Fruit fly (Drosophila melanogaster): ENCODE data around the gene twy.

twy gene

dm6 chr3L:11785291-11785690 lies 7.8 kb downstream of the twy start:
- TF ChIP-seq dl (GFP tag; optimal IDR thresholded peaks at IDR 0.05; ENCODE audit: insufficient read depth in 1 of 2, partially characterized antibody in 2 of 2): no peak
- TF ChIP-seq rgr (GFP tag; optimal IDR thresholded peaks at IDR 0.05): peak; percentile 56
- no peak for TF ChIP-seq woc (GFP tag; optimal IDR thresholded peaks at IDR 0.05)
- TF ChIP-seq OdsH (GFP tag; optimal IDR thresholded peaks at IDR 0.05): peak; percentile 27
- no peak for TF ChIP-seq CG32264 (GFP tag; optimal IDR thresholded peaks at IDR 0.05)
- TF ChIP-seq Dif (GFP tag; optimal IDR thresholded peaks at IDR 0.05; ENCODE audit: partially characterized antibody): no peak
- peak; percentile 41 for TF ChIP-seq fru (GFP tag; optimal IDR thresholded peaks at IDR 0.05)
- TF ChIP-seq Hr78 (GFP tag; optimal IDR thresholded peaks at IDR 0.05): no peak
- TF ChIP-seq Rel (GFP tag; optimal IDR thresholded peaks at IDR 0.05): no peak
- no peak for TF ChIP-seq Rel (tag; optimal IDR thresholded peaks at IDR 0.05)
- peak; percentile 48 for TF ChIP-seq ey (GFP tag; optimal IDR thresholded peaks at IDR 0.05)

- TF ChIP-seq HLH106 (tag; optimal IDR thresholded peaks at IDR 0.05) (no peak), sv (GFP tag; optimal IDR thresholded peaks at IDR 0.05) (no peak), psq (GFP tag; optimal IDR thresholded peaks at IDR 0.05) (no peak), Myc (optimal IDR thresholded peaks at IDR 0.05) (no peak), Hr83 (GFP tag; optimal IDR thresholded peaks at IDR 0.05; ENCODE audit: poor library complexity, severe bottlenecking) (peak; percentile 50), OdsH (GFP tag; optimal IDR thresholded peaks at IDR 0.05) (peak; percentile 15), CG32264 (GFP tag; optimal IDR thresholded peaks at IDR 0.05) (no peak), rgr (GFP tag; optimal IDR thresholded peaks at IDR 0.05) (peak; percentile 22), Jra (GFP tag; optimal IDR thresholded peaks at IDR 0.05) (peak; percentile 34), Abd-B (GFP tag; optimal IDR thresholded peaks at IDR 0.05) (no peak), foxo (GFP tag; optimal IDR thresholded peaks at IDR 0.05) (peak in 1 of 2 experiments; percentile 27), Rel (GFP tag; optimal IDR thresholded peaks at IDR 0.05) (no peak), Rel (tag; optimal IDR thresholded peaks at IDR 0.05) (no peak), Mio (GFP tag; optimal IDR thresholded peaks at IDR 0.05) (no peak), lola (GFP tag; optimal IDR thresholded peaks at IDR 0.05) (no peak), fru (GFP tag; optimal IDR thresholded peaks at IDR 0.05) (peak; percentile 34), h (GFP tag; optimal IDR thresholded peaks at IDR 0.05) (peak; percentile 57), br (GFP tag; optimal IDR thresholded peaks at IDR 0.05) (no peak), Sp1 (GFP tag; optimal IDR thresholded peaks at IDR 0.05) (no peak), brk (GFP tag; optimal IDR thresholded peaks at IDR 0.05) (no peak)
Measured at dm6 chr3L:11777348-11777958, 15.6 kb downstream of the twy start.

- peak; percentile 34 for TF ChIP-seq h (GFP tag; optimal IDR thresholded peaks at IDR 0.05)
- TF ChIP-seq dl (GFP tag; optimal IDR thresholded peaks at IDR 0.05; ENCODE audit: insufficient read depth in 1 of 2, partially characterized antibody in 2 of 2): no peak
- TF ChIP-seq Vsx2 (GFP tag; optimal IDR thresholded peaks at IDR 0.05; ENCODE audit: partially characterized antibody): no peak
- no peak for TF ChIP-seq N (GFP tag; optimal IDR thresholded peaks at IDR 0.05)
- TF ChIP-seq Myc (optimal IDR thresholded peaks at IDR 0.05): no peak
- no peak for TF ChIP-seq GATAd (GFP tag; optimal IDR thresholded peaks at IDR 0.05)
- TF ChIP-seq CrebA (GFP tag; optimal IDR thresholded peaks at IDR 0.05; ENCODE audit: borderline replicate concordance): peak; percentile 8
- no peak for TF ChIP-seq sv (GFP tag; optimal IDR thresholded peaks at IDR 0.05)
- TF ChIP-seq br (GFP tag; optimal IDR thresholded peaks at IDR 0.05): peak; percentile 33
- TF ChIP-seq Mio (GFP tag; optimal IDR thresholded peaks at IDR 0.05): no peak
- no peak for TF ChIP-seq foxo (GFP tag; optimal IDR thresholded peaks at IDR 0.05)
- peak; percentile 57 for TF ChIP-seq Dif (GFP tag; optimal IDR thresholded peaks at IDR 0.05; ENCODE audit: partially characterized antibody)
- TF ChIP-seq Hr78 (GFP tag; optimal IDR thresholded peaks at IDR 0.05): no peak
- TF ChIP-seq Hnf4 (GFP tag; optimal IDR thresholded peaks at IDR 0.05): no peak
- TF ChIP-seq sage (GFP tag; optimal IDR thresholded peaks at IDR 0.05): no peak
- no peak for TF ChIP-seq Hr83 (GFP tag; optimal IDR thresholded peaks at IDR 0.05; ENCODE audit: poor library complexity, severe bottlenecking)
Measured at dm6 chr3L:11776731-11777130, 16.4 kb downstream of the twy start, which contains the start of gene CG14131. Gene CG14131, plus strand, starts transcription at chr3L:11777073.

dm6 chr3L:11774401-11774800 lies 18.7 kb downstream of the twy start, which contains the start of gene Tim13:
Gene Tim13, minus strand, starts transcription at chr3L:11774501.
- no peak for TF ChIP-seq psq (GFP tag; optimal IDR thresholded peaks at IDR 0.05)

dm6 chr3L:11773796-11774195 lies 19.3 kb downstream of the twy start:
- no peak for TF ChIP-seq Vsx2 (GFP tag; optimal IDR thresholded peaks at IDR 0.05; ENCODE audit: partially characterized antibody)
- no peak for TF ChIP-seq Abd-B (GFP tag; optimal IDR thresholded peaks at IDR 0.05)
- no peak for TF ChIP-seq HLH106 (tag; optimal IDR thresholded peaks at IDR 0.05)
- TF ChIP-seq br (GFP tag; optimal IDR thresholded peaks at IDR 0.05): no peak
- no peak for TF ChIP-seq woc (GFP tag; optimal IDR thresholded peaks at IDR 0.05)
- no peak for TF ChIP-seq Dif (GFP tag; optimal IDR thresholded peaks at IDR 0.05; ENCODE audit: partially characterized antibody)
- TF ChIP-seq ey (GFP tag; optimal IDR thresholded peaks at IDR 0.05): no peak
- no peak for TF ChIP-seq Jra (GFP tag; optimal IDR thresholded peaks at IDR 0.05)
- no peak for TF ChIP-seq sage (GFP tag; optimal IDR thresholded peaks at IDR 0.05)
- TF ChIP-seq fru (GFP tag; optimal IDR thresholded peaks at IDR 0.05): no peak
- no peak for TF ChIP-seq usp (GFP tag; optimal IDR thresholded peaks at IDR 0.05)
- no peak for TF ChIP-seq Sp1 (GFP tag; optimal IDR thresholded peaks at IDR 0.05)
- no peak for TF ChIP-seq Myc (optimal IDR thresholded peaks at IDR 0.05)
- no peak for TF ChIP-seq GATAd (GFP tag; optimal IDR thresholded peaks at IDR 0.05)
- TF ChIP-seq OdsH (GFP tag; optimal IDR thresholded peaks at IDR 0.05): no peak
- no peak for TF ChIP-seq dsf (GFP tag; optimal IDR thresholded peaks at IDR 0.05; ENCODE audit: borderline replicate concordance)
- no peak for TF ChIP-seq foxo (GFP tag; optimal IDR thresholded peaks at IDR 0.05)

All from whole organism, wandering third instar larva.